Fruit fly (Drosophila melanogaster) whole organism, prepupa: Measurements from ENCODE around the gene CG14423.

Experiments
- CG10669 ChIP-seq: fragments of 200-800 bp; sonication (Bioruptor generic); optimal IDR thresholded peaks from 3 replicates; lab custom pipeline; 2018; ENCODE audit warnings: missing biosample characterization, mild to moderate bottlenecking, missing genetic modification characterization, moderate library complexity
- CG11294 ChIP-seq: fragments of 200-800 bp; sonication (Bioruptor generic); IDR thresholded peaks from 2 replicates; pipeline ENCODE4 v1.3.6; 2022; ENCODE audit warnings: missing biosample characterization, missing genetic modification characterization
- CG11902 ChIP-seq: fragments of 200-800 bp; sonication (Bioruptor generic); optimal IDR thresholded peaks from 3 replicates; lab custom pipeline; 2016; ENCODE audit warnings: missing biosample characterization, missing genetic modification characterization
- CG15336 ChIP-seq: fragments of 200-800 bp; sonication (Bioruptor generic); IDR thresholded peaks from 2 replicates; pipeline ENCODE4 v1.3.6; 2022; ENCODE audit warnings: missing biosample characterization, missing genetic modification characterization
- CG1621 ChIP-seq: fragments of 200-800 bp; sonication (Bioruptor generic); optimal IDR thresholded peaks from 3 replicates; lab custom pipeline; 2018; ENCODE audit warnings: missing biosample characterization, mild to moderate bottlenecking, missing genetic modification characterization
- CG3032 ChIP-seq: fragments of 200-800 bp; optimal IDR thresholded peaks from 2 replicates; lab custom pipeline; 2019; ENCODE audit warnings: missing biosample characterization, mild to moderate bottlenecking, missing genetic modification characterization, moderate library complexity
- CG32006 ChIP-seq: fragments of 200-800 bp; sonication (Bioruptor generic); optimal IDR thresholded peaks from 3 replicates; lab custom pipeline; 2017; ENCODE audit warnings: missing biosample characterization, mild to moderate bottlenecking, missing genetic modification characterization
- CG3919 ChIP-seq: fragments of 200-800 bp; sonication (Bioruptor generic); optimal IDR thresholded peaks from 3 replicates; lab custom pipeline; 2016; ENCODE audit warnings: missing biosample characterization, missing genetic modification characterization
- CG4318 ChIP-seq: fragments of 200-800 bp; sonication (Bioruptor generic); optimal IDR thresholded peaks from 3 replicates; lab custom pipeline; 2017; ENCODE audit warnings: missing biosample characterization, mild to moderate bottlenecking, missing genetic modification characterization
- CG6163 ChIP-seq: fragments of 200-800 bp; sonication (Bioruptor generic); IDR thresholded peaks from 3 replicates; pipeline ENCODE4 v1.3.6; 2022; ENCODE audit warnings: missing biosample characterization, missing genetic modification characterization
- CG6276 ChIP-seq: fragments of 200-800 bp; sonication (Bioruptor generic); optimal IDR thresholded peaks from 2 replicates; lab custom pipeline; 2017; ENCODE audit warnings: missing biosample characterization, mild to moderate bottlenecking, missing genetic modification characterization
- CG6792 ChIP-seq: fragments of 200-800 bp; sonication (Bioruptor generic); optimal IDR thresholded peaks from 3 replicates; lab custom pipeline; 2016; ENCODE audit warnings: missing biosample characterization, missing genetic modification characterization
- CG8632 ChIP-seq: fragments of 200-800 bp; sonication (Bioruptor generic); optimal IDR thresholded peaks from 3 replicates; lab custom pipeline; 2016; ENCODE audit warnings: missing biosample characterization, missing genetic modification characterization
- Eip93F ChIP-seq: fragments of 200-800 bp; sonication (Bioruptor generic); optimal IDR thresholded peaks from 2 replicates; lab custom pipeline; 2016; ENCODE audit warnings: missing biosample characterization, mild to moderate bottlenecking, missing genetic modification characterization
- Ets21C ChIP-seq: fragments of 200-800 bp; sonication (Bioruptor generic); optimal IDR thresholded peaks from 3 replicates; lab custom pipeline; 2016; ENCODE audit warnings: missing biosample characterization, missing genetic modification characterization
- Ets96B ChIP-seq: fragments of 200-800 bp; optimal IDR thresholded peaks from 2 replicates; lab custom pipeline; 2019; ENCODE audit warnings: missing biosample characterization, mild to moderate bottlenecking, missing genetic modification characterization, moderate library complexity
- Gug ChIP-seq: fragments of 200-800 bp; sonication (Bioruptor generic); IDR thresholded peaks from 2 replicates; pipeline ENCODE4 v1.3.6; 2022; ENCODE audit warnings: missing biosample characterization, missing genetic modification characterization
- Hr38 ChIP-seq: sonication (Bioruptor generic); optimal IDR thresholded peaks from 2 replicates; lab custom pipeline; 2016; ENCODE audit warnings: missing biosample characterization, missing genetic modification characterization
- Hr39 ChIP-seq: fragments of 200-800 bp; sonication (Bioruptor generic); optimal IDR thresholded peaks from 2 replicates; lab custom pipeline; 2016; ENCODE audit warnings: missing biosample characterization, missing genetic modification characterization
- Hr4 ChIP-seq: fragments of 200-800 bp; sonication (Bioruptor generic); optimal IDR thresholded peaks from 3 replicates; lab custom pipeline; 2016; ENCODE audit warnings: missing biosample characterization, missing genetic modification characterization
- Met ChIP-seq: fragments of 200-800 bp; sonication (Bioruptor generic); optimal IDR thresholded peaks from 3 replicates; lab custom pipeline; 2016; ENCODE audit warnings: missing biosample characterization, missing genetic modification characterization
- OdsH ChIP-seq: fragments of 200-800 bp; sonication (Bioruptor generic); optimal IDR thresholded peaks from 3 replicates; lab custom pipeline; 2016; ENCODE audit warnings: missing biosample characterization, missing genetic modification characterization
- Smox ChIP-seq: fragments of 200-800 bp; sonication (Bioruptor generic); optimal IDR thresholded peaks from 3 replicates; lab custom pipeline; 2016; ENCODE audit warnings: missing biosample characterization, missing genetic modification characterization
- Sox15 ChIP-seq: fragments of 200-800 bp; sonication (Bioruptor generic); optimal IDR thresholded peaks from 3 replicates; lab custom pipeline; 2016; ENCODE audit warnings: missing biosample characterization, missing genetic modification characterization
- achi ChIP-seq: fragments of 200-800 bp; sonication (Bioruptor generic); optimal IDR thresholded peaks from 3 replicates; lab custom pipeline; 2016; ENCODE audit warnings: missing biosample characterization, missing genetic modification characterization
- acj6 ChIP-seq: fragments of 200-800 bp; sonication (Bioruptor generic); optimal IDR thresholded peaks from 3 replicates; lab custom pipeline; 2016; ENCODE audit warnings: missing biosample characterization, missing genetic modification characterization
- cyc ChIP-seq: fragments of 200-800 bp; sonication (Bioruptor generic); optimal IDR thresholded peaks from 3 replicates; lab custom pipeline; 2016; ENCODE audit warnings: missing biosample characterization, missing genetic modification characterization
- dac ChIP-seq: fragments of 200-800 bp; sonication (Bioruptor generic); optimal IDR thresholded peaks from 2 replicates; lab custom pipeline; 2017; ENCODE audit warnings: missing biosample characterization, mild to moderate bottlenecking, missing genetic modification characterization
- dsx ChIP-seq: fragments of 200-800 bp; optimal IDR thresholded peaks from 3 replicates; lab custom pipeline; 2019; ENCODE audit warnings: missing biosample characterization, mild to moderate bottlenecking, missing genetic modification characterization, moderate library complexity; ENCODE audit not compliant: poor library complexity, severe bottlenecking
- esn ChIP-seq: fragments of 200-800 bp; sonication (Bioruptor generic); optimal IDR thresholded peaks from 2 replicates; lab custom pipeline; 2016; ENCODE audit warnings: missing biosample characterization, mild to moderate bottlenecking, missing genetic modification characterization, moderate library complexity
- fd59A ChIP-seq: fragments of 200-800 bp; sonication (Bioruptor generic); optimal IDR thresholded peaks from 2 replicates; lab custom pipeline; 2017; ENCODE audit warnings: missing biosample characterization, mild to moderate bottlenecking, missing genetic modification characterization, missing genetic modification reagents
- fkh ChIP-seq: fragments of 200-800 bp; sonication (Bioruptor generic); optimal IDR thresholded peaks from 3 replicates; lab custom pipeline; 2017; ENCODE audit warnings: missing biosample characterization, mild to moderate bottlenecking, missing genetic modification characterization, moderate library complexity
- net ChIP-seq: fragments of 200-800 bp; sonication (Bioruptor generic); optimal IDR thresholded peaks from 3 replicates; lab custom pipeline; 2016; ENCODE audit warnings: missing biosample characterization, missing genetic modification characterization
- pdm3 ChIP-seq: fragments of 200-800 bp; sonication (Bioruptor generic); optimal IDR thresholded peaks from 3 replicates; lab custom pipeline; 2016; ENCODE audit warnings: missing biosample characterization, missing genetic modification characterization
- ss ChIP-seq, 2 experiments: fragments of 200-800 bp; sonication (Bioruptor generic); optimal IDR thresholded peaks; 2 replicates in 1 of 2; 3 replicates in 1 of 2; lab custom pipeline; 2017 to 2018; ENCODE audit warnings: mild to moderate bottlenecking in 2 of 2, missing biosample characterization in 2 of 2, missing genetic modification characterization in 2 of 2, moderate library complexity in 1 of 2
- topi ChIP-seq: fragments of 200-800 bp; sonication (Bioruptor generic); optimal IDR thresholded peaks from 3 replicates; lab custom pipeline; 2016; ENCODE audit warnings: missing biosample characterization, missing genetic modification characterization
- vri ChIP-seq: fragments of 200-800 bp; sonication (Bioruptor generic); optimal IDR thresholded peaks from 3 replicates; lab custom pipeline; 2016; ENCODE audit warnings: missing biosample characterization, mild to moderate bottlenecking, missing genetic modification characterization

The CG14423 gene

DNA sequence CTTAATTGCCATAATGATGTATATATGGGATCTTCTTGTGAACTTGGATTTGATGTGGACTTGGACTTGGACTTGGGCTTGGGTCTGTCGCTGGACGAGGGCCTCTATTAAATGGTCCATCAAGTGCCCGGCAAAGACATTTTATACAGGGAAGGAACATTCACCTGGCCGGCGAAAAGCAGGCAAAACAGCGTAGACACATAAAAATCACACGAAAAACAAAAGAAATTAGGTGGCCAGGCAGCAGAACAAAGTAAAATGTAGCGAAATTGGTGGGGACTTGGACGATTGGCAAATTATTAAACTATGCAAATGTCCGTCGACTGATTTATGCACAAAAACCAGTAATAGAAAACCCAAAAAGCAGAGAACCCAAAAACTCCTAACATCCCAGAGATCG is 18.0 kb upstream of the CG14423 start, which contains the start of gene CG14424:
TSS of gene CG14424 (minus strand) at position 101 of the 400 bp plus-strand sequence.
- TF ChIP-seq Ets21C (GFP tag; lab: Kevin White, UChicago) (no peak), Smox (GFP tag; lab: Kevin White, UChicago) (no peak), Hr38 (no peak), fkh (GFP tag; lab: Kevin White, UChicago) (no peak)

dm6 chrX:2929496-2929895 is 15.7 kb upstream of the CG14423 start, which contains the start of gene CG32793:
Gene CG32793, plus strand, starts transcription at chrX:2929796.
- no peak for TF ChIP-seq fd59A (GFP tag; lab: Kevin White, UChicago)

- TF ChIP-seq CG15336 (GFP tag; lab: Robert Waterston, UW): no peak
- TF ChIP-seq net (GFP tag; lab: Kevin White, UChicago): no peak
- TF ChIP-seq CG32006 (GFP tag; lab: Kevin White, UChicago): no peak
- no peak for TF ChIP-seq Eip93F (GFP tag; lab: Kevin White, UChicago)
- no peak for TF ChIP-seq CG11294
- TF ChIP-seq CG3919: no peak
- no peak for TF ChIP-seq dsx
Measured at dm6 chrX:2934827-2935226, 10.4 kb upstream of the CG14423 start, which contains the start of gene CG3592. Gene CG3592, plus strand, starts transcription at chrX:2935127.

DNA sequence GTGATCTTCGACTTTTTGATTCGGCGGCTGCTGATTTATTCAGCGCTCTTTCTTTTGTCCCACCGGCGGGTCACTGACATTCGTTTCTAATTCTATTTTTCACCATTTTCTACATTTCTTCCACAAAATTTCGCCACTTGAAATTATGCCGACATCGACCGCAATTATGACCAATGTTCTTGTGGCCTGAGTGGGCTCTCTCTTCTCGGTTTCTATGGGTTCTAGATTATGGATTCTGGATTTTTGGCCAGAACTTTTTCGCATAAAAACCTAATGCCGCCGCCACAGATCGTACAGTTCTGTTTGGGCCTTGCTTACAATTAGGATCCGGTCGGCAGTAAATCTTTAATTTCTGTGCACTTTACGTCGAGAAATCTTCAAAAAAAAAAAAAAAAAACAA is 8.5 kb upstream of the CG14423 start, which contains the start of gene CG3598:
TSS of gene CG3598 (plus strand) at position 301 of the 400 bp plus-strand sequence.
- TF ChIP-seq cyc (GFP tag; lab: Kevin White, UChicago) (no peak), dac (GFP tag; lab: Kevin White, UChicago) (no peak), CG10669 (GFP tag; lab: Kevin White, UChicago) (no peak), achi (GFP tag; lab: Kevin White, UChicago) (no peak), CG8632 (GFP tag; lab: Kevin White, UChicago) (no peak), pdm3 (no peak), acj6 (GFP tag; lab: Kevin White, UChicago) (no peak), net (GFP tag; lab: Kevin White, UChicago) (no peak), Gug (GFP tag; lab: Robert Waterston, UW) (no peak), Hr39 (GFP tag; lab: Kevin White, UChicago) (no peak), Hr4 (GFP tag; lab: Kevin White, UChicago) (no peak), CG11294 (no peak), Ets96B (tag; lab: Kevin White, UChicago) (no peak), CG6163 (GFP tag; lab: Robert Waterston, UW) (no peak), CG1621 (tag; lab: Kevin White, UChicago) (no peak)

dm6 chrX:2938556-2938955 is 6.6 kb upstream of the CG14423 start, which contains the start of gene CG14420:
Gene CG14420, plus strand, starts transcription at chrX:2938856.
- TF ChIP-seq OdsH (GFP tag; lab: Kevin White, UChicago) (no peak), Hr38 (no peak), vri (GFP tag; lab: Kevin White, UChicago) (no peak), CG3032 (tag; lab: Kevin White, UChicago) (no peak), CG6163 (GFP tag; lab: Robert Waterston, UW) (no peak), esn (no peak), CG3919 (no peak), CG6792 (no peak)

DNA sequence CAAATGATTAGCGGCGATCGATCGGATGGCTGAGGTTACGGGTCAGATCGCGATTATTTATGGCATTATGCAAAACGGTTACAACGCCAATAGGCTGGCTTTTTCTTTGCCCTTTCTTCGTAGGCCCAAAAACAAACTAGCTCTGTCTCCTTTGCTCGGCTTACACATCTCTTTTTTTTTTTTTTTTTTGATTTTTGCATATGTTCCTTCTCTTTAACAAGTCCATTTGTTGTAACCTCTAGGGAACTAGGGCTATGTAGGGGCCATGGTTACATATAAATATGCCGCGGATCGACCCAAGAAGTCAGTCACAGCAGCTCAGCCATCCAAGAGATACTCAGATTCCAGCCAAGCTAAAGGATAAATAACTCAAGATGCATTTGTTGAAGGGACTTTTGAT is 4.1 kb upstream of the CG14423 start, which contains the start of gene CG14421:
TSS of gene CG14421 (plus strand) at position 301 of the 400 bp plus-strand sequence.
- TF ChIP-seq Ets21C (GFP tag; lab: Kevin White, UChicago): no peak
- TF ChIP-seq CG10669 (GFP tag; lab: Kevin White, UChicago): no peak
- TF ChIP-seq CG4318 (GFP tag; lab: Kevin White, UChicago): no peak
- TF ChIP-seq CG11902 (GFP tag; lab: Kevin White, UChicago): no peak
- no peak for TF ChIP-seq CG6163 (GFP tag; lab: Robert Waterston, UW)
- TF ChIP-seq CG6276: no peak
- no peak for TF ChIP-seq topi (GFP tag; lab: Kevin White, UChicago)
- TF ChIP-seq CG3919: no peak
- no peak for TF ChIP-seq Sox15 (GFP tag; lab: Kevin White, UChicago)
- TF ChIP-seq ss (GFP tag; optimal IDR thresholded peaks at IDR 0.05; lab: Kevin White, UChicago): no peak
- no peak for TF ChIP-seq Met (GFP tag; lab: Kevin White, UChicago)
